Fruit fly (Drosophila melanogaster) whole organism, embryonic: ENCODE data around the gene dimm.

ENCODE experiments used
- C15 ChIP-seq: fragments of 200-800 bp; sonication (Bioruptor generic); IDR thresholded peaks from 3 replicates; pipeline ENCODE4 v1.3.6; 2022; ENCODE audit warnings: missing biosample characterization, missing genetic modification characterization
- CG34376 ChIP-seq: fragments of 200-800 bp; sonication (Bioruptor generic); optimal IDR thresholded peaks from 2 replicates; lab custom pipeline; 2018; ENCODE audit warnings: missing biosample characterization, mild to moderate bottlenecking, missing genetic modification characterization
- CG8765 ChIP-seq: fragments of 200-800 bp; sonication (Bioruptor generic); IDR thresholded peaks from 2 replicates; pipeline ENCODE4 v1.3.6; 2022; ENCODE audit warnings: missing biosample characterization, missing genetic modification characterization
- H2.0 ChIP-seq: fragments of 200-800 bp; sonication (Bioruptor generic); IDR thresholded peaks from 2 replicates; pipeline ENCODE4 v1.3.6; 2022; ENCODE audit warnings: missing biosample characterization, missing genetic modification characterization
- Ravus ChIP-seq: fragments of 200-800 bp; sonication (Bioruptor generic); IDR thresholded peaks from 2 replicates; pipeline ENCODE4 v1.3.6; 2022; ENCODE audit warnings: missing biosample characterization, missing genetic modification characterization
- ac ChIP-seq: fragments of 200-800 bp; sonication (Bioruptor generic); optimal IDR thresholded peaks from 3 replicates; lab custom pipeline; 2017; ENCODE audit warnings: missing biosample characterization, mild to moderate bottlenecking, missing genetic modification characterization
- br ChIP-seq: fragments of >200 bp; optimal IDR thresholded peaks from 2 replicates; lab custom pipeline; 2017
- ci ChIP-seq: fragments of 200-800 bp; sonication (Bioruptor generic); IDR thresholded peaks from 3 replicates; pipeline ENCODE4 v1.3.6; 2022; ENCODE audit warnings: missing biosample characterization, missing genetic modification characterization
- lov ChIP-seq, 2 experiments: fragments of 200-800 bp in 1 of 2; fragments of >200 bp in 1 of 2; sonication (Bioruptor generic) in 1 of 2; IDR thresholded peaks in 1 of 2; optimal IDR thresholded peaks in 1 of 2; 2 replicates in 1 of 2; 3 replicates in 1 of 2; pipeline versions ENCODE4 v1.3.6 to Lab custom; 2017 to 2022; ENCODE audit warnings: missing biosample characterization in 1 of 2, missing genetic modification characterization in 1 of 2
- nau ChIP-seq: fragments of 200-800 bp; sonication (Bioruptor generic); optimal IDR thresholded peaks from 3 replicates; lab custom pipeline; 2017; ENCODE audit warnings: missing biosample characterization, mild to moderate bottlenecking, missing genetic modification characterization, missing genetic modification reagents
- pho ChIP-seq: fragments of 200-800 bp; sonication (Bioruptor generic); optimal IDR thresholded peaks from 2 replicates; lab custom pipeline; 2016; ENCODE audit warnings: missing biosample characterization, missing genetic modification characterization

- TF ChIP-seq Ravus (GFP tag; lab: Robert Waterston, UW) (no peak), pho (GFP tag; lab: Kevin White, UChicago) (no peak), br (lab: Kevin White, UChicago) (no peak), lov (optimal IDR thresholded peaks at IDR 0.05; lab: Kevin White, UChicago) (no peak), lov (GFP tag; IDR thresholded peaks at IDR 0.05; lab: Robert Waterston, UW) (no peak), C15 (GFP tag; lab: Robert Waterston, UW) (no peak), ac (GFP tag; lab: Kevin White, UChicago) (no peak), CG34376 (no peak), H2.0 (GFP tag; lab: Robert Waterston, UW) (no peak), ci (GFP tag; lab: Robert Waterston, UW) (no peak), nau (no peak), CG8765 (GFP tag; lab: Robert Waterston, UW) (no peak)
Measured at dm6 chr2L:21369606-21370005, 38.0 kb downstream of the dimm start, which contains the start of gene Gr39b.
